Worm (Caenorhabditis elegans): ENCODE data around the gene F25E5.16.
"Not testable (repeated sequence)": the region's sequence is repeated elsewhere in the genome, so short reads cannot be mapped to it uniquely, and the experiment has no call there.

Gene F25E5.16

ce11 chrV:7439807-7440206 lies 1.7 kb downstream of the F25E5.16 start, which contains the start of gene try-13:
TSS of gene try-13 (plus strand) at chrV:7440107.
- no peak for TF ChIP-seq lin-13 (tag; optimal IDR thresholded peaks at IDR 0.05)
- TF ChIP-seq elt-3 (tag; optimal IDR thresholded peaks at IDR 0.05): no peak
- no peak for TF ChIP-seq unc-62 (GFP tag; optimal IDR thresholded peaks at IDR 0.05)
- TF ChIP-seq ces-1 (GFP tag; optimal IDR thresholded peaks at IDR 0.05): no peak

- TF ChIP-seq bed-3 (GFP tag; optimal IDR thresholded peaks at IDR 0.05); elt-1 (tag; optimal IDR thresholded peaks at IDR 0.05; ENCODE audit: borderline replicate concordance, insufficient read depth); zip-8 (tag; optimal IDR thresholded peaks at IDR 0.05): not testable (repeated sequence)
These were observed 6.2 kb downstream of the F25E5.16 start, which contains the start of gene nhr-141 for ce11 chrV:7444331-7444730. TSS of gene nhr-141 (plus strand) at chrV:7444661.

ce11 chrV:7446965-7447364 lies 8.9 kb downstream of the F25E5.16 start, which contains the start of gene F25E5.5:
TSS of gene F25E5.5 (plus strand) at chrV:7447265.
- TF ChIP-seq ceh-39 (tag; optimal IDR thresholded peaks at IDR 0.05): no peak
- TF ChIP-seq ham-2 (GFP tag; optimal IDR thresholded peaks at IDR 0.05): no peak
- no peak for TF ChIP-seq sem-2 (GFP tag; optimal IDR thresholded peaks at IDR 0.05)
- no peak for TF ChIP-seq nhr-2 (tag; optimal IDR thresholded peaks at IDR 0.05)
- no peak for TF ChIP-seq mls-2 (tag; optimal IDR thresholded peaks at IDR 0.05)
- no peak for TF ChIP-seq zip-8 (tag; optimal IDR thresholded peaks at IDR 0.05)
- no peak for TF ChIP-seq ztf-11 (tag; optimal IDR thresholded peaks at IDR 0.05)
- no peak for TF ChIP-seq lin-32 (GFP tag; optimal IDR thresholded peaks at IDR 0.05)
- TF ChIP-seq unc-120 (tag; optimal IDR thresholded peaks at IDR 0.05; ENCODE audit: poor library complexity, severe bottlenecking): no peak
- no peak for TF ChIP-seq mep-1 (tag; optimal IDR thresholded peaks at IDR 0.05)
- TF ChIP-seq hlh-1 (tag; optimal IDR thresholded peaks at IDR 0.05): no peak
- TF ChIP-seq pha-4 (tag; optimal IDR thresholded peaks at IDR 0.05): no peak
- TF ChIP-seq nhr-28 (tag; optimal IDR thresholded peaks at IDR 0.05): no peak
- no peak for TF ChIP-seq cnd-1 (tag; optimal IDR thresholded peaks at IDR 0.05)
- TF ChIP-seq ceh-83 (GFP tag; optimal IDR thresholded peaks at IDR 0.05): no peak
- TF ChIP-seq lsy-2 (tag; optimal IDR thresholded peaks at IDR 0.05): no peak

- no peak for TF ChIP-seq elt-3 (tag; optimal IDR thresholded peaks at IDR 0.05)
These were observed 11.3 kb downstream of the F25E5.16 start, which contains the start of gene try-12 for ce11 chrV:7449303-7449827. TSS of gene try-12 (plus strand) at chrV:7449353.

- TF ChIP-seq lin-32 (GFP tag; optimal IDR thresholded peaks at IDR 0.05) (no peak), nhr-76 (tag; optimal IDR thresholded peaks at IDR 0.05) (no peak), lsy-2 (tag; optimal IDR thresholded peaks at IDR 0.05) (no peak)
These were observed 13.3 kb downstream of the F25E5.16 start, which contains the start of gene try-11 for ce11 chrV:7451421-7451820. TSS of gene try-11 (plus strand) at chrV:7451721.

- TF ChIP-seq mep-1 (tag; optimal IDR thresholded peaks at IDR 0.05): no peak
- TF ChIP-seq elt-1 (tag; optimal IDR thresholded peaks at IDR 0.05; ENCODE audit: borderline replicate concordance, insufficient read depth): no peak
- TF ChIP-seq unc-39 (tag; optimal IDR thresholded peaks at IDR 0.05): no peak
- TF ChIP-seq ceh-39 (tag; optimal IDR thresholded peaks at IDR 0.05): no peak
- no peak for TF ChIP-seq pha-4 (tag; optimal IDR thresholded peaks at IDR 0.05)
- no peak for TF ChIP-seq nhr-237 (tag; optimal IDR thresholded peaks at IDR 0.05)
These were observed 16.2 kb downstream of the F25E5.16 start, which contains the start of gene try-8 for ce11 chrV:7454236-7454635. TSS of gene try-8 (minus strand) at chrV:7454336.

- TF ChIP-seq ceh-39 (tag; optimal IDR thresholded peaks at IDR 0.05) (no peak), mep-1 (tag; optimal IDR thresholded peaks at IDR 0.05) (no peak), tbx-8 (GFP tag; optimal IDR thresholded peaks at IDR 0.05) (no peak), cnd-1 (tag; optimal IDR thresholded peaks at IDR 0.05) (no peak), flh-1 (GFP tag; optimal IDR thresholded peaks at IDR 0.05) (no peak), mab-5 (tag; optimal IDR thresholded peaks at IDR 0.05) (no peak), nhr-237 (tag; optimal IDR thresholded peaks at IDR 0.05) (no peak), ceh-83 (GFP tag; optimal IDR thresholded peaks at IDR 0.05) (no peak), ces-1 (GFP tag; optimal IDR thresholded peaks at IDR 0.05) (no peak), lin-32 (GFP tag; optimal IDR thresholded peaks at IDR 0.05) (no peak), ham-2 (GFP tag; optimal IDR thresholded peaks at IDR 0.05) (no peak)
These were observed 16.9 kb downstream of the F25E5.16 start, which contains the start of gene F25E5.2 for ce11 chrV:7455008-7455407. TSS of gene F25E5.2 (plus strand) at chrV:7455308.
